Fruit fly (Drosophila melanogaster) whole organism, embryonic: ENCODE data around the gene Usp5.

Source experiments
- Asciz ChIP-seq: fragments of 200-800 bp; sonication (Bioruptor generic); optimal IDR thresholded peaks from 2 replicates; lab custom pipeline; 2017; ENCODE audit warnings: missing biosample characterization, mild to moderate bottlenecking, missing genetic modification characterization, missing genetic modification reagents
- CG11093 ChIP-seq: fragments of 200-800 bp; sonication (Bioruptor generic); IDR thresholded peaks from 3 replicates; pipeline ENCODE4 v1.3.6; 2022; ENCODE audit warnings: missing biosample characterization, missing genetic modification characterization
- CG11456 ChIP-seq: fragments of 200-800 bp; sonication (Bioruptor generic); IDR thresholded peaks from 3 replicates; pipeline ENCODE4 v1.3.6; 2022; ENCODE audit warnings: missing biosample characterization, missing genetic modification characterization
- CG12104 ChIP-seq: fragments of 200-800 bp; sonication (Bioruptor generic); optimal IDR thresholded peaks from 3 replicates; lab custom pipeline; 2016; ENCODE audit warnings: missing biosample characterization, missing genetic modification characterization
- CG13287 ChIP-seq: fragments of 200-800 bp; sonication (Bioruptor generic); IDR thresholded peaks from 2 replicates; pipeline ENCODE4 v1.3.6; 2022; ENCODE audit warnings: missing biosample characterization, missing genetic modification characterization; ENCODE audit not compliant: partially characterized antibody
- CG14014 ChIP-seq: fragments of 200-800 bp; sonication (Bioruptor generic); IDR thresholded peaks from 2 replicates; pipeline ENCODE4 v1.3.6; 2022; ENCODE audit warnings: missing biosample characterization, missing genetic modification characterization
- CG14441 ChIP-seq: fragments of 200-800 bp; sonication (Bioruptor generic); IDR thresholded peaks from 2 replicates; pipeline ENCODE4 v1.3.6; 2022; ENCODE audit warnings: missing biosample characterization, missing genetic modification characterization
- CG15073 ChIP-seq: fragments of 200-800 bp; sonication (Bioruptor generic); optimal IDR thresholded peaks from 2 replicates; lab custom pipeline; 2016; ENCODE audit warnings: missing biosample characterization, missing genetic modification characterization
- CG15696 ChIP-seq: fragments of 200-800 bp; sonication (Bioruptor generic); optimal IDR thresholded peaks from 2 replicates; lab custom pipeline; 2019; ENCODE audit warnings: missing biosample characterization, mild to moderate bottlenecking, missing genetic modification characterization, moderate library complexity
- CG1602 ChIP-seq: fragments of 200-800 bp; sonication (Bioruptor generic); optimal IDR thresholded peaks from 3 replicates; lab custom pipeline; 2016; ENCODE audit warnings: missing biosample characterization, missing genetic modification characterization
- CG16863 ChIP-seq: fragments of 200-800 bp; sonication (Bioruptor generic); optimal IDR thresholded peaks from 3 replicates; lab custom pipeline; 2016; ENCODE audit warnings: missing biosample characterization, missing genetic modification characterization
- CG17328 ChIP-seq: fragments of 200-800 bp; sonication (Bioruptor generic); IDR thresholded peaks from 2 replicates; pipeline ENCODE4 v1.3.6; 2022; ENCODE audit warnings: missing biosample characterization, missing genetic modification characterization
- CG18764 ChIP-seq: fragments of 200-800 bp; sonication (Bioruptor generic); optimal IDR thresholded peaks from 3 replicates; lab custom pipeline; 2016; ENCODE audit warnings: missing biosample characterization, missing genetic modification characterization
- CG30403 ChIP-seq: fragments of 200-800 bp; sonication (Bioruptor generic); optimal IDR thresholded peaks from 3 replicates; lab custom pipeline; 2016; ENCODE audit warnings: missing biosample characterization, missing genetic modification characterization
- CG3163 ChIP-seq: fragments of 200-800 bp; sonication (Bioruptor generic); optimal IDR thresholded peaks from 3 replicates; lab custom pipeline; 2016; ENCODE audit warnings: missing biosample characterization, missing genetic modification characterization
- CG34376 ChIP-seq: fragments of 200-800 bp; sonication (Bioruptor generic); optimal IDR thresholded peaks from 2 replicates; lab custom pipeline; 2018; ENCODE audit warnings: missing biosample characterization, mild to moderate bottlenecking, missing genetic modification characterization
- CG3847 ChIP-seq: fragments of 200-800 bp; sonication (Bioruptor generic); IDR thresholded peaks from 2 replicates; pipeline ENCODE4 v1.3.6; 2022; ENCODE audit warnings: missing biosample characterization, missing genetic modification characterization
- CG4707 ChIP-seq: fragments of 200-800 bp; sonication (Bioruptor generic); optimal IDR thresholded peaks from 2 replicates; lab custom pipeline; 2018; ENCODE audit warnings: missing biosample characterization, mild to moderate bottlenecking, missing genetic modification characterization, moderate library complexity
- CG6813 ChIP-seq: fragments of 200-800 bp; sonication (Bioruptor generic); optimal IDR thresholded peaks from 2 replicates; lab custom pipeline; 2017; ENCODE audit warnings: missing biosample characterization, missing genetic modification characterization, mild to moderate bottlenecking, moderate library complexity, missing genetic modification reagents
- CG7963 ChIP-seq: fragments of 200-800 bp; sonication (Bioruptor generic); IDR thresholded peaks from 3 replicates; pipeline ENCODE4 v1.3.6; 2022; ENCODE audit warnings: missing biosample characterization, missing genetic modification characterization; ENCODE audit not compliant: partially characterized antibody
- CG9215 ChIP-seq: fragments of 200-800 bp; sonication (Bioruptor generic); IDR thresholded peaks from 2 replicates; pipeline ENCODE4 v1.3.6; 2022; ENCODE audit warnings: missing biosample characterization, missing genetic modification characterization
- CG9727 ChIP-seq: fragments of 200-800 bp; sonication (Bioruptor generic); optimal IDR thresholded peaks from 3 replicates; lab custom pipeline; 2017; ENCODE audit warnings: missing biosample characterization, mild to moderate bottlenecking, missing genetic modification characterization
- CG9797 ChIP-seq: fragments of 200-800 bp; sonication (Bioruptor generic); optimal IDR thresholded peaks from 3 replicates; lab custom pipeline; 2018; ENCODE audit warnings: missing biosample characterization, mild to moderate bottlenecking, missing genetic modification characterization
- D19B ChIP-seq: fragments of 200-800 bp; sonication (Bioruptor generic); optimal IDR thresholded peaks from 2 replicates; lab custom pipeline; 2017; ENCODE audit warnings: missing biosample characterization, mild to moderate bottlenecking, missing genetic modification characterization
- E2f1 ChIP-seq: fragments of 200-800 bp; sonication (Bioruptor generic); IDR thresholded peaks from 2 replicates; pipeline ENCODE4 v1.3.6; 2022; ENCODE audit warnings: missing biosample characterization, missing genetic modification characterization
- Hey ChIP-seq: fragments of 200-800 bp; sonication (Bioruptor generic); optimal IDR thresholded peaks from 3 replicates; lab custom pipeline; 2018; ENCODE audit warnings: missing biosample characterization, mild to moderate bottlenecking, missing genetic modification characterization
- MESR4 ChIP-seq: fragments of 200-800 bp; sonication (Bioruptor generic); optimal IDR thresholded peaks from 2 replicates; lab custom pipeline; 2018; ENCODE audit warnings: missing biosample characterization, mild to moderate bottlenecking, missing genetic modification characterization, moderate library complexity
- Ravus ChIP-seq: fragments of 200-800 bp; sonication (Bioruptor generic); IDR thresholded peaks from 2 replicates; pipeline ENCODE4 v1.3.6; 2022; ENCODE audit warnings: missing biosample characterization, missing genetic modification characterization
- Rx ChIP-seq: fragments of 200-800 bp; sonication (Bioruptor generic); IDR thresholded peaks from 2 replicates; pipeline ENCODE4 v1.3.6; 2022; ENCODE audit warnings: missing biosample characterization, missing genetic modification characterization
- Trl ChIP-seq, 3 experiments: fragments of >200 bp in 2 of 3; fragments of 200-800 bp in 1 of 3; sonication (Bioruptor generic) in 1 of 3; optimal IDR thresholded peaks; 2 replicates in 1 of 3; 3 replicates in 2 of 3; lab custom pipeline; 2016 to 2017; ENCODE audit warnings: missing biosample characterization in 1 of 3, missing genetic modification characterization in 1 of 3
- ap ChIP-seq: fragments of 200-800 bp; sonication (Bioruptor generic); IDR thresholded peaks from 2 replicates; pipeline ENCODE4 v1.3.6; 2022; ENCODE audit warnings: missing biosample characterization, missing genetic modification characterization
- caup ChIP-seq: fragments of 200-800 bp; sonication (Bioruptor generic); optimal IDR thresholded peaks from 3 replicates; lab custom pipeline; 2017; ENCODE audit warnings: missing biosample characterization, mild to moderate bottlenecking, missing genetic modification characterization, moderate library complexity; ENCODE audit not compliant: severe bottlenecking
- dm ChIP-seq: fragments of 200-800 bp; sonication (Bioruptor generic); optimal IDR thresholded peaks from 3 replicates; lab custom pipeline; 2016; ENCODE audit warnings: missing biosample characterization, missing genetic modification characterization
- dysf ChIP-seq: fragments of 200-800 bp; sonication (Bioruptor generic); IDR thresholded peaks from 3 replicates; pipeline ENCODE4 v1.3.6; 2022; ENCODE audit warnings: missing biosample characterization, missing genetic modification characterization
- emc ChIP-seq: fragments of 200-800 bp; sonication (Bioruptor generic); optimal IDR thresholded peaks from 2 replicates; lab custom pipeline; 2016; ENCODE audit warnings: missing biosample characterization, missing genetic modification characterization
- ems ChIP-seq: fragments of 200-800 bp; sonication (Bioruptor generic); optimal IDR thresholded peaks from 3 replicates; lab custom pipeline; 2016; ENCODE audit warnings: missing biosample characterization, missing genetic modification characterization
- hth ChIP-seq: fragments of >200 bp; optimal IDR thresholded peaks from 2 replicates; lab custom pipeline; 2017; ENCODE audit warnings: inconsistent platforms
- jigr1 ChIP-seq: fragments of 200-800 bp; sonication (Bioruptor generic); IDR thresholded peaks from 3 replicates; pipeline ENCODE4 v1.3.6; 2022; ENCODE audit warnings: missing biosample characterization, missing genetic modification characterization
- lmd ChIP-seq: fragments of 200-800 bp; sonication (Bioruptor generic); IDR thresholded peaks from 2 replicates; pipeline ENCODE4 v1.3.6; 2022; ENCODE audit warnings: missing biosample characterization, missing genetic modification characterization
- mirr ChIP-seq: fragments of 200-800 bp; sonication (Bioruptor generic); optimal IDR thresholded peaks from 3 replicates; lab custom pipeline; 2018; ENCODE audit warnings: missing biosample characterization, mild to moderate bottlenecking, missing genetic modification characterization
- nau ChIP-seq: fragments of 200-800 bp; sonication (Bioruptor generic); optimal IDR thresholded peaks from 3 replicates; lab custom pipeline; 2017; ENCODE audit warnings: missing biosample characterization, mild to moderate bottlenecking, missing genetic modification characterization, missing genetic modification reagents
- pho ChIP-seq: fragments of 200-800 bp; sonication (Bioruptor generic); optimal IDR thresholded peaks from 2 replicates; lab custom pipeline; 2016; ENCODE audit warnings: missing biosample characterization, missing genetic modification characterization
- prd ChIP-seq, 3 experiments: fragments of >200 bp in 2 of 3; fragments of 200-800 bp in 1 of 3; sonication (Bioruptor generic) in 1 of 3; optimal IDR thresholded peaks in 2 of 3; IDR thresholded peaks in 1 of 3; 2 replicates in 2 of 3; 3 replicates in 1 of 3; pipeline versions ENCODE4 v1.3.6 to Lab custom; 2017 to 2022; ENCODE audit warnings: missing biosample characterization in 1 of 3, missing genetic modification characterization in 1 of 3
- salm ChIP-seq: fragments of 200-800 bp; sonication (Bioruptor generic); optimal IDR thresholded peaks from 2 replicates; lab custom pipeline; 2018; ENCODE audit warnings: missing biosample characterization, mild to moderate bottlenecking, missing genetic modification characterization
- slp2 ChIP-seq: fragments of 200-800 bp; sonication (Bioruptor generic); optimal IDR thresholded peaks from 2 replicates; lab custom pipeline; 2016; ENCODE audit warnings: missing biosample characterization, missing genetic modification characterization
- sr ChIP-seq: fragments of 200-800 bp; sonication (Bioruptor generic); IDR thresholded peaks from 3 replicates; pipeline ENCODE4 v1.3.6; 2022; ENCODE audit warnings: missing biosample characterization, missing genetic modification characterization
- tll ChIP-seq, 2 experiments: fragments of 200-800 bp in 1 of 2; fragments of >200 bp in 1 of 2; sonication (Bioruptor generic) in 1 of 2; optimal IDR thresholded peaks; 2 replicates each; lab custom pipeline; 2017 to 2019; ENCODE audit warnings: missing biosample characterization in 2 of 2, missing genetic modification characterization in 2 of 2, mild to moderate bottlenecking in 1 of 2, moderate library complexity in 1 of 2
- zfh1 ChIP-seq: fragments of 200-800 bp; sonication (Bioruptor generic); IDR thresholded peaks from 3 replicates; pipeline ENCODE4 v1.3.6; 2022; ENCODE audit warnings: missing biosample characterization, missing genetic modification characterization

Gene Usp5

DNA sequence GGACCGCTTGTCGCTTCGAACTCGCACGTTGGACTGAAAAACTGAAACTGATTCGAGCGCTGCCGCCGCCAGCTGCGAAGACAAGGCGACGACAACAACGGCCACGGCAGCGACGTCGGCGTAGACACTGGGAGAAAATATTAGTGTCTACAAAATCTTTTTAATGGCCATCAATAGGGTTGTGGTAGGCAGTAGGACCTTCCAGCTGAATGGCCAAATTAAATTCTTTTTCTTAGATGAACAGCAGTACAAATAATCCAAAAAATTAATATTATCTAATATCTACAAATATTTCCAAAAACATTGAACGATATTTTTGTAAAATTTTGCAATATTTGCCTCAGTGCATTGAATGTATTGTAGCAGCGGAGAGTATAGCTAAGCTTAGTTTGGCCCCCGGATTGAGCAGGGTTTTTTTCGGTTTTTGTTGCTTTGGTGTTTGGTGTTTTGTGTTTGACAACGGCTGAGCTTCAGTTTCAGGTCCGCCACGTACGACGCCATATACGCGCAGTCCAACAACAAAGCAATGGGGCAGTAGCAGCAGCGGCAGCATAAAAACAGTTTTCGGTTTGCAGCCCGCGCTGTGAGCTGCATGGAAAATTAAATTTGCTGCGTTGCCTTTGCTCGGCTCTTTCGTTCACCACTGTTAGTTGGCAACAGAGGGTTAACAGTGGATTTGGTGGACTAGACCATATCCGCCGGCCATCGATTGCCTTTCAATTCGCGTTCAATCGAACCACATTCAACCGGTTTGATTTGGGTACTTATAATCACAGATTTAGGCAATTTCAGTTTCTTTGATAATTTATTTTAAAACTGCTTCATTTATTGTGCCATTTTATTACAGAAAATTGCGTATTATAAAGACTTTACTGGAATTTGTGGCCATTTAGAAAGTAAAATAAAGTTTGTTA lies 41.0 kb downstream of the Usp5 start, which contains the start of gene Cht7 (continued):
- TF ChIP-seq CG11456 (GFP tag; lab: Robert Waterston, UW) (peak; percentile 77), zfh1 (peak; percentile 84), Asciz (GFP tag; lab: Kevin White, UChicago) (peak; percentile 73), CG14014 (peak; percentile 74), pho (GFP tag; lab: Kevin White, UChicago) (peak; percentile 58), sr (no peak), CG3163 (peak; percentile 1), CG30403 (GFP tag; lab: Kevin White, UChicago) (peak; percentile 91), D19B (GFP tag; lab: Kevin White, UChicago) (peak; percentile 19), CG4707 (GFP tag; lab: Kevin White, UChicago) (peak; percentile 69), CG12104 (peak; percentile 53), CG9727 (GFP tag; lab: Kevin White, UChicago) (peak; percentile 87), salm (tag; lab: Kevin White, UChicago) (peak; percentile 84), Rx (GFP tag; lab: Robert Waterston, UW) (peak; percentile 41; the same call in 1 of the 2 replicates), ap (GFP tag; lab: Robert Waterston, UW) (peak; percentile 75), lmd (peak; percentile 89), CG1602 (GFP tag; lab: Kevin White, UChicago) (peak; percentile 80), dysf (peak; percentile 91), emc (peak; percentile 14), ems (GFP tag; lab: Kevin White, UChicago) (peak; percentile 61), CG14441 (peak; percentile 85), CG7963 (no peak), CG17328 (GFP tag; lab: Robert Waterston, UW) (peak; percentile 63; the same call in 1 of the 2 replicates), E2f1 (GFP tag; lab: Robert Waterston, UW) (peak; percentile 81), CG13287 (no peak), Hey (peak; percentile 16), Trl (optimal IDR thresholded peaks at IDR 0.05; lab: Kevin White, UChicago) (no peak), Trl (GFP tag; optimal IDR thresholded peaks at IDR 0.05; lab: Kevin White, UChicago) (peak; percentile 32), Ravus (GFP tag; lab: Robert Waterston, UW) (no peak; the same call in 1 of the 2 replicates), MESR4 (GFP tag; lab: Kevin White, UChicago) (no peak), mirr (GFP tag; lab: Kevin White, UChicago) (no peak), slp2 (GFP tag; lab: Kevin White, UChicago) (peak; percentile 57), jigr1 (peak; percentile 77; the same call in 2 of the 3 replicates), caup (GFP tag; lab: Kevin White, UChicago) (peak; percentile 84), CG15073 (GFP tag; lab: Kevin White, UChicago) (peak; percentile 1), CG16863 (peak; percentile 79), CG15696 (tag; lab: Kevin White, UChicago) (peak; percentile 37), nau (GFP tag; lab: Kevin White, UChicago) (peak; percentile 78), CG11093 (GFP tag; lab: Robert Waterston, UW) (peak; percentile 78; the same call in 2 of the 3 replicates), CG3847 (GFP tag; lab: Robert Waterston, UW) (peak; percentile 83), CG18764 (GFP tag; lab: Kevin White, UChicago) (peak; percentile 47), tll (GFP tag; optimal IDR thresholded peaks at IDR 0.05; lab: Kevin White, UChicago) (no peak), prd (optimal IDR thresholded peaks at IDR 0.05; lab: Kevin White, UChicago) (no peak), prd (GFP tag; IDR thresholded peaks at IDR 0.05; lab: Robert Waterston, UW) (peak; percentile 85), dm (GFP tag; lab: Kevin White, UChicago) (peak; percentile 34), hth (no peak), CG9215 (GFP tag; lab: Robert Waterston, UW) (peak; percentile 74), CG9797 (GFP tag; lab: Kevin White, UChicago) (peak; percentile 2), CG6813 (peak; percentile 78), CG34376 (GFP tag; lab: Kevin White, UChicago) (peak; percentile 60)
